Fruit fly (Drosophila melanogaster) whole organism, embryonic: Measurements from ENCODE around the gene RpL35A.
A peak's percentile ranks its signal among the peaks of the same experiment; 100 is the strongest.

Experiments
- CG10147 ChIP-seq: fragments of 200-800 bp; sonication (Bioruptor generic); optimal IDR thresholded peaks from 2 replicates; lab custom pipeline; 2019; ENCODE audit warnings: missing biosample characterization, mild to moderate bottlenecking, missing genetic modification characterization, moderate library complexity
- CG10321 ChIP-seq: fragments of 200-800 bp; sonication (Bioruptor generic); IDR thresholded peaks from 2 replicates; pipeline ENCODE4 v1.3.6; 2022; ENCODE audit warnings: missing biosample characterization, missing genetic modification characterization
- CG10543 ChIP-seq: fragments of 200-800 bp; sonication (Bioruptor generic); optimal IDR thresholded peaks from 3 replicates; lab custom pipeline; 2017; ENCODE audit warnings: missing biosample characterization, mild to moderate bottlenecking, missing genetic modification characterization, moderate library complexity
- CG10959 ChIP-seq: fragments of 200-800 bp; sonication (Bioruptor generic); IDR thresholded peaks from 2 replicates; pipeline ENCODE4 v1.3.6; 2022; ENCODE audit warnings: missing biosample characterization, missing genetic modification characterization
- CG11085 ChIP-seq: fragments of 200-800 bp; sonication (Bioruptor generic); IDR thresholded peaks from 2 replicates; pipeline ENCODE4 v1.3.6; 2022; ENCODE audit warnings: missing biosample characterization, missing genetic modification characterization
- CG12071 ChIP-seq: fragments of 200-800 bp; sonication (Bioruptor generic); optimal IDR thresholded peaks from 3 replicates; lab custom pipeline; 2018; ENCODE audit warnings: missing biosample characterization, mild to moderate bottlenecking, missing genetic modification characterization
- CG12942 ChIP-seq: fragments of 200-800 bp; sonication (Bioruptor generic); optimal IDR thresholded peaks from 3 replicates; lab custom pipeline; 2016; ENCODE audit warnings: missing biosample characterization, missing genetic modification characterization
- CG13287 ChIP-seq: fragments of 200-800 bp; sonication (Bioruptor generic); IDR thresholded peaks from 2 replicates; pipeline ENCODE4 v1.3.6; 2022; ENCODE audit warnings: missing biosample characterization, missing genetic modification characterization; ENCODE audit not compliant: partially characterized antibody
- CG15073 ChIP-seq: fragments of 200-800 bp; sonication (Bioruptor generic); optimal IDR thresholded peaks from 2 replicates; lab custom pipeline; 2016; ENCODE audit warnings: missing biosample characterization, missing genetic modification characterization
- CG1603 ChIP-seq: fragments of 200-800 bp; sonication (Bioruptor generic); optimal IDR thresholded peaks from 2 replicates; lab custom pipeline; 2019; ENCODE audit warnings: missing biosample characterization, mild to moderate bottlenecking, missing genetic modification characterization, moderate library complexity
- CG17802 ChIP-seq: fragments of 200-800 bp; sonication (Bioruptor generic); optimal IDR thresholded peaks from 2 replicates; lab custom pipeline; 2018; ENCODE audit warnings: missing biosample characterization, mild to moderate bottlenecking, missing genetic modification characterization, moderate library complexity
- CG2199 ChIP-seq: fragments of 200-800 bp; sonication (Bioruptor generic); IDR thresholded peaks from 3 replicates; pipeline ENCODE4 v1.3.6; 2022; ENCODE audit warnings: missing biosample characterization, missing genetic modification characterization
- CG30020 ChIP-seq: fragments of 200-800 bp; optimal IDR thresholded peaks from 2 replicates; lab custom pipeline; 2019; ENCODE audit warnings: missing biosample characterization, mild to moderate bottlenecking, missing genetic modification characterization, moderate library complexity
- CG31224 ChIP-seq: fragments of 200-800 bp; sonication (Bioruptor generic); IDR thresholded peaks from 2 replicates; pipeline ENCODE4 v1.3.6; 2022; ENCODE audit warnings: missing biosample characterization, missing genetic modification characterization
- CG32532 ChIP-seq: fragments of 200-800 bp; sonication (Bioruptor generic); IDR thresholded peaks from 2 replicates; pipeline ENCODE4 v1.3.6; 2022; ENCODE audit warnings: missing biosample characterization, missing genetic modification characterization
- CG42726 ChIP-seq: fragments of 200-800 bp; sonication (Bioruptor generic); IDR thresholded peaks from 2 replicates; pipeline ENCODE4 v1.3.6; 2022; ENCODE audit warnings: missing biosample characterization, missing genetic modification characterization; ENCODE audit not compliant: partially characterized antibody
- CG7556 ChIP-seq: fragments of 200-800 bp; sonication (Bioruptor generic); optimal IDR thresholded peaks from 2 replicates; lab custom pipeline; 2017; ENCODE audit warnings: missing biosample characterization, mild to moderate bottlenecking, missing genetic modification characterization
- Camta ChIP-seq: fragments of 200-800 bp; sonication (Bioruptor generic); optimal IDR thresholded peaks from 2 replicates; lab custom pipeline; 2016; ENCODE audit warnings: missing biosample characterization, missing genetic modification characterization
- Dip3 ChIP-seq: fragments of 200-800 bp; sonication (Bioruptor generic); optimal IDR thresholded peaks from 3 replicates; lab custom pipeline; 2016; ENCODE audit warnings: missing biosample characterization, missing genetic modification characterization
- Dll ChIP-seq: fragments of 200-800 bp; sonication (Bioruptor generic); IDR thresholded peaks from 4 replicates; pipeline ENCODE4 v1.3.6; 2022; ENCODE audit warnings: missing biosample characterization, missing genetic modification characterization; ENCODE audit not compliant: partially characterized antibody
- Ets65A ChIP-seq: fragments of 200-800 bp; sonication (Bioruptor generic); peaks from one replicate; lab custom pipeline; 2016; ENCODE audit warnings: missing biosample characterization, missing genetic modification characterization
- Fer2 ChIP-seq: fragments of 200-800 bp; sonication (Bioruptor generic); optimal IDR thresholded peaks from 2 replicates; lab custom pipeline; 2018; ENCODE audit warnings: missing biosample characterization, mild to moderate bottlenecking, missing genetic modification characterization, moderate library complexity
- Fer3 ChIP-seq: fragments of 200-800 bp; sonication (Bioruptor generic); optimal IDR thresholded peaks from 2 replicates; lab custom pipeline; 2018; ENCODE audit warnings: missing biosample characterization, mild to moderate bottlenecking, missing genetic modification characterization, moderate library complexity
- HLH4C ChIP-seq: fragments of 200-800 bp; sonication (Bioruptor generic); IDR thresholded peaks from 3 replicates; pipeline ENCODE4 v1.3.6; 2022; ENCODE audit warnings: missing biosample characterization, missing genetic modification characterization; ENCODE audit not compliant: partially characterized antibody
- Hsf ChIP-seq: fragments of 200-800 bp; sonication (Bioruptor generic); optimal IDR thresholded peaks from 3 replicates; lab custom pipeline; 2016; ENCODE audit warnings: missing biosample characterization, missing genetic modification characterization
- Jarid2 ChIP-seq: fragments of 200-800 bp; sonication (Bioruptor generic); optimal IDR thresholded peaks from 3 replicates; lab custom pipeline; 2017; ENCODE audit warnings: mild to moderate bottlenecking, missing biosample characterization, missing genetic modification reagents, missing genetic modification characterization
- Lim3 ChIP-seq: fragments of 200-800 bp; sonication (Bioruptor generic); IDR thresholded peaks from 2 replicates; pipeline ENCODE4 v1.3.6; 2022; ENCODE audit warnings: missing biosample characterization, missing genetic modification characterization
- NC2β ChIP-seq: fragments of 200-800 bp; sonication (Bioruptor generic); optimal IDR thresholded peaks from 2 replicates; lab custom pipeline; 2016; ENCODE audit warnings: missing biosample characterization, missing genetic modification characterization
- Nf-YB ChIP-seq: fragments of 200-800 bp; sonication (Bioruptor generic); optimal IDR thresholded peaks from 3 replicates; lab custom pipeline; 2019; ENCODE audit warnings: missing biosample characterization, mild to moderate bottlenecking, missing genetic modification characterization, moderate library complexity
- Scr ChIP-seq: fragments of 200-800 bp; sonication (Bioruptor generic); IDR thresholded peaks from 2 replicates; pipeline ENCODE4 v1.3.6; 2022; ENCODE audit warnings: missing biosample characterization, missing genetic modification characterization; ENCODE audit not compliant: partially characterized antibody
- Sin3A ChIP-seq: fragments of >200 bp; optimal IDR thresholded peaks from 2 replicates; lab custom pipeline; 2018
- Sox100B ChIP-seq: fragments of 200-800 bp; sonication (Bioruptor generic); optimal IDR thresholded peaks from 3 replicates; lab custom pipeline; 2018; ENCODE audit warnings: missing biosample characterization, mild to moderate bottlenecking, missing genetic modification characterization
- Xbp1 ChIP-seq: fragments of 200-800 bp; sonication (Bioruptor generic); optimal IDR thresholded peaks from 3 replicates; lab custom pipeline; 2016; ENCODE audit warnings: missing biosample characterization, mild to moderate bottlenecking, missing genetic modification characterization
- Xrp1 ChIP-seq: fragments of 200-800 bp; sonication (Bioruptor generic); IDR thresholded peaks from 2 replicates; pipeline ENCODE4 v1.3.6; 2022; ENCODE audit warnings: missing biosample characterization, missing genetic modification characterization
- bab2 ChIP-seq: fragments of 200-800 bp; sonication (Bioruptor generic); optimal IDR thresholded peaks from 2 replicates; lab custom pipeline; 2016; ENCODE audit warnings: missing biosample characterization, missing genetic modification characterization
- cg ChIP-seq: fragments of 200-800 bp; sonication (Bioruptor generic); optimal IDR thresholded peaks from 3 replicates; lab custom pipeline; 2019; ENCODE audit warnings: missing biosample characterization, mild to moderate bottlenecking, missing genetic modification characterization, moderate library complexity
- croc ChIP-seq: fragments of 200-800 bp; sonication (Bioruptor generic); conservative IDR thresholded peaks from 3 replicates; pipeline ENCODE4 v1.3.6; 2022; ENCODE audit warnings: missing biosample characterization, missing genetic modification characterization
- dpn ChIP-seq, 2 experiments: fragments of 200-800 bp; sonication (Bioruptor generic); optimal IDR thresholded peaks; 3 replicates each; lab custom pipeline; 2016; ENCODE audit warnings: missing biosample characterization in 2 of 2, missing genetic modification characterization in 2 of 2
- ftz-f1 ChIP-seq: fragments of 200-800 bp; sonication (Bioruptor generic); optimal IDR thresholded peaks from 2 replicates; lab custom pipeline; 2016; ENCODE audit warnings: missing biosample characterization, missing genetic modification characterization
- jumu ChIP-seq: fragments of 200-800 bp; sonication (Bioruptor generic); optimal IDR thresholded peaks from 3 replicates; lab custom pipeline; 2016; ENCODE audit warnings: missing biosample characterization, missing genetic modification characterization
- knrl ChIP-seq: fragments of 200-800 bp; sonication (Bioruptor generic); IDR thresholded peaks from 3 replicates; pipeline ENCODE4 v1.3.6; 2022; ENCODE audit warnings: missing biosample characterization, missing genetic modification characterization; ENCODE audit not compliant: partially characterized antibody
- lola ChIP-seq, 3 experiments: fragments of >200 bp in 2 of 3; fragments of 200-800 bp in 1 of 3; sonication (Bioruptor generic) in 1 of 3; optimal IDR thresholded peaks; 2 replicates each; lab custom pipeline; 2017 to 2019; ENCODE audit warnings: missing biosample characterization in 3 of 3, missing genetic modification characterization in 3 of 3, mild to moderate bottlenecking in 1 of 3, moderate library complexity in 1 of 3
- nau ChIP-seq: fragments of 200-800 bp; sonication (Bioruptor generic); optimal IDR thresholded peaks from 3 replicates; lab custom pipeline; 2017; ENCODE audit warnings: missing biosample characterization, mild to moderate bottlenecking, missing genetic modification characterization, missing genetic modification reagents
- nerfin-1 ChIP-seq: fragments of 200-800 bp; sonication (Bioruptor generic); optimal IDR thresholded peaks from 3 replicates; lab custom pipeline; 2019; ENCODE audit warnings: missing biosample characterization, mild to moderate bottlenecking, missing genetic modification characterization, moderate library complexity
- onecut ChIP-seq: fragments of 200-800 bp; sonication (Bioruptor generic); IDR thresholded peaks from 2 replicates; pipeline ENCODE4 v1.3.6; 2022; ENCODE audit warnings: missing biosample characterization, missing genetic modification characterization
- shn ChIP-seq: fragments of 200-800 bp; sonication (Bioruptor generic); optimal IDR thresholded peaks from 3 replicates; lab custom pipeline; 2016; ENCODE audit warnings: missing biosample characterization, missing genetic modification characterization
- stwl ChIP-seq: fragments of 200-800 bp; sonication (Bioruptor generic); optimal IDR thresholded peaks from 3 replicates; lab custom pipeline; 2018; ENCODE audit warnings: missing biosample characterization, mild to moderate bottlenecking, missing genetic modification characterization, moderate library complexity
- zfh2 ChIP-seq: fragments of 200-800 bp; sonication (Bioruptor generic); optimal IDR thresholded peaks from 2 replicates; lab custom pipeline; 2016; ENCODE audit warnings: missing biosample characterization, missing genetic modification characterization

RpL35A gene

dm6 chr3R:5485295-5485718, 18.4 kb upstream of the RpL35A start, which contains the start of gene CG31550 (continued):
- TF ChIP-seq Fer2 (peak; percentile 44), Nf-YB (GFP tag; lab: Kevin White, UChicago) (peak; percentile 42), zfh2 (GFP tag; lab: Kevin White, UChicago) (peak; percentile 54), CG17802 (tag; lab: Kevin White, UChicago) (peak; percentile 37), CG10147 (GFP tag; lab: Kevin White, UChicago) (peak; percentile 64), CG7556 (GFP tag; lab: Kevin White, UChicago) (peak; percentile 55), CG15073 (GFP tag; lab: Kevin White, UChicago) (no peak), CG2199 (no peak), Sox100B (no peak), jumu (GFP tag; lab: Kevin White, UChicago) (no peak), Hsf (GFP tag; lab: Kevin White, UChicago) (peak; percentile 51), CG12942 (peak; percentile 59)

dm6 chr3R:5483488-5484109, 16.7 kb upstream of the RpL35A start, which contains the start of gene ksr:
Gene ksr, minus strand, starts transcription at chr3R:5483906.
- peak; percentile 57; the same call in 1 of the 2 replicates for TF ChIP-seq CG42726
- peak in 1 of 2 experiments; percentile 10 for TF ChIP-seq dpn (GFP tag; optimal IDR thresholded peaks at IDR 0.05; lab: Kevin White, UChicago)
- peak in 1 of 3 experiments; percentile 29 for TF ChIP-seq lola (GFP tag; optimal IDR thresholded peaks at IDR 0.05; lab: Kevin White, UChicago)
- peak; percentile 81 for TF ChIP-seq nerfin-1 (tag; lab: Kevin White, UChicago)
- TF ChIP-seq Xrp1 (GFP tag; lab: Robert Waterston, UW), result peak; percentile 38; the same call in 1 of the 2 replicates
- no peak for TF ChIP-seq cg
- peak; percentile 21; the same call in 1 of the 2 replicates for TF ChIP-seq CG13287
- TF ChIP-seq CG10321 (GFP tag; lab: Robert Waterston, UW), result no peak
- TF ChIP-seq bab2 (GFP tag; lab: Kevin White, UChicago), result no peak
- TF ChIP-seq knrl (GFP tag; lab: Robert Waterston, UW), result no peak
- no peak for TF ChIP-seq ftz-f1
- TF ChIP-seq NC2β (GFP tag; lab: Kevin White, UChicago), result no peak
- TF ChIP-seq Sin3A (lab: Kevin White, UChicago), result peak; percentile 13
- peak; percentile 70 for TF ChIP-seq CG30020 (tag; lab: Kevin White, UChicago)
- TF ChIP-seq CG10959, result no peak
- no peak for TF ChIP-seq nau (GFP tag; lab: Kevin White, UChicago)
- no peak for TF ChIP-seq croc
- TF ChIP-seq Camta (GFP tag; lab: Kevin White, UChicago), result no peak
- peak; percentile 2 for TF ChIP-seq Jarid2 (GFP tag; lab: Kevin White, UChicago)
- no peak for TF ChIP-seq CG12071 (GFP tag; lab: Kevin White, UChicago)
- TF ChIP-seq HLH4C (GFP tag; lab: Robert Waterston, UW), result peak; percentile 35; the same call in 1 of the 3 replicates
- no peak for TF ChIP-seq CG1603 (tag; lab: Kevin White, UChicago)
- peak; percentile 29 for TF ChIP-seq Fer3 (tag; lab: Kevin White, UChicago)
- TF ChIP-seq CG11085 (GFP tag; lab: Robert Waterston, UW), result no peak
- TF ChIP-seq CG10543 (GFP tag; lab: Kevin White, UChicago), result no peak
- peak; percentile 80 for TF ChIP-seq onecut (GFP tag; lab: Robert Waterston, UW)
- 0 out of 2 replicates have a peak, but pooled peaks have one; percentile 11 for TF ChIP-seq Scr
- peak; percentile 38; the same call in 1 of the 2 replicates for TF ChIP-seq CG32532 (GFP tag; lab: Robert Waterston, UW)
- TF ChIP-seq Lim3 (GFP tag; lab: Robert Waterston, UW), result no peak
- TF ChIP-seq shn, result no peak
- no peak for TF ChIP-seq Dip3
- TF ChIP-seq CG7556 (GFP tag; lab: Kevin White, UChicago), result no peak
- peak; percentile 36 for TF ChIP-seq Xbp1 (GFP tag; lab: Kevin White, UChicago)
- no peak for TF ChIP-seq CG31224 (GFP tag; lab: Robert Waterston, UW)
- peak; percentile 12 for TF ChIP-seq stwl (tag; lab: Kevin White, UChicago)
- 0 out of 4 replicates have a peak, but pooled peaks have one; percentile 18 for TF ChIP-seq Dll
- peak; percentile 84 for TF ChIP-seq Ets65A (GFP tag; lab: Kevin White, UChicago)
